Fruit fly (Drosophila melanogaster): ENCODE data around the gene CG5958.

The CG5958 gene

dm6 chr2L:7426326-7427066 is 6.8 kb downstream of the CG5958 start, which contains the start of gene muc (continued):
- TF ChIP-seq HLHmδ (GFP tag; optimal IDR thresholded peaks at IDR 0.05) (no peak), Vsx1 (GFP tag; optimal IDR thresholded peaks at IDR 0.05) (no peak), hbn (GFP tag; IDR thresholded peaks at IDR 0.05; ENCODE audit: partially characterized antibody) (peak; percentile 36; the same call in 1 of the 2 replicates), Taf1 (GFP tag; IDR thresholded peaks at IDR 0.05) (no peak), nmo (GFP tag; optimal IDR thresholded peaks at IDR 0.05) (peak; percentile 65), Hr78 (GFP tag; optimal IDR thresholded peaks at IDR 0.05) (peak in 1 of 2 experiments; percentile 16), CG8924 (tag; optimal IDR thresholded peaks at IDR 0.05) (peak; percentile 41), caup (GFP tag; optimal IDR thresholded peaks at IDR 0.05; ENCODE audit: severe bottlenecking) (no peak), GATAe (GFP tag; conservative IDR thresholded peaks at IDR 0.05) (no peak), CG6654 (GFP tag; optimal IDR thresholded peaks at IDR 0.05) (no peak), Dip3 (GFP tag; optimal IDR thresholded peaks at IDR 0.05) (no peak), CG7839 (tag; optimal IDR thresholded peaks at IDR 0.05) (peak; percentile 53), CG33557 (GFP tag; optimal IDR thresholded peaks at IDR 0.05) (no peak), CG4707 (GFP tag; optimal IDR thresholded peaks at IDR 0.05) (no peak), gce (GFP tag; IDR thresholded peaks at IDR 0.05) (no peak), emc (GFP tag; optimal IDR thresholded peaks at IDR 0.05) (no peak), hb (GFP tag; IDR thresholded peaks at IDR 0.05; ENCODE audit: partially characterized antibody) (peak; percentile 22; the same call in 1 of the 3 replicates), CG8478 (optimal IDR thresholded peaks at IDR 0.05) (no peak), CG4820 (GFP tag; optimal IDR thresholded peaks at IDR 0.05) (peak; percentile 20), dan (GFP tag; IDR thresholded peaks at IDR 0.05) (no peak), CG8944 (GFP tag; optimal IDR thresholded peaks at IDR 0.05) (peak; percentile 19), kni (GFP tag; optimal IDR thresholded peaks at IDR 0.05) (no peak), CG14050 (GFP tag; IDR thresholded peaks at IDR 0.05) (no peak), knrl (GFP tag; IDR thresholded peaks at IDR 0.05; ENCODE audit: partially characterized antibody) (peak; percentile 71), CG17568 (GFP tag; optimal IDR thresholded peaks at IDR 0.05) (no peak), dpn (GFP tag; optimal IDR thresholded peaks at IDR 0.05) (peak; percentile 28 to 44), CG2889 (GFP tag; IDR thresholded peaks at IDR 0.05) (no peak), CG10321 (GFP tag; IDR thresholded peaks at IDR 0.05) (no peak), fd96Cb (tag; optimal IDR thresholded peaks at IDR 0.05) (peak; percentile 4), CG7556 (GFP tag; optimal IDR thresholded peaks at IDR 0.05) (no peak), Hr51 (GFP tag; optimal IDR thresholded peaks at IDR 0.05) (peak in 1 of 2 experiments; percentile 38), CG1832 (GFP tag; optimal IDR thresholded peaks at IDR 0.05) (no peak), CG15696 (tag; optimal IDR thresholded peaks at IDR 0.05) (peak; percentile 26), CG7357 (GFP tag; IDR thresholded peaks at IDR 0.05) (peak; percentile 95), CG1529 (GFP tag; optimal IDR thresholded peaks at IDR 0.05) (no peak), CG6791 (GFP tag; IDR thresholded peaks at IDR 0.05; ENCODE audit: partially characterized antibody) (peak; percentile 74), CG7786 (GFP tag; optimal IDR thresholded peaks at IDR 0.05) (no peak), lmd (GFP tag; IDR thresholded peaks at IDR 0.05) (peak; percentile 40), grn (GFP tag; optimal IDR thresholded peaks at IDR 0.05) (no peak), CG8290 (GFP tag; optimal IDR thresholded peaks at IDR 0.05) (no peak), CG8290 (tag; optimal IDR thresholded peaks at IDR 0.05) (peak in 1 of 2 experiments; percentile 73), CG4404 (GFP tag; IDR thresholded peaks at IDR 0.05) (no peak), B-H1 (GFP tag; IDR thresholded peaks at IDR 0.05) (no peak), CG2202 (tag; optimal IDR thresholded peaks at IDR 0.05) (no peak), eve (GFP tag; optimal IDR thresholded peaks at IDR 0.05) (peak in 1 of 2 experiments; percentile 39), dysf (GFP tag; IDR thresholded peaks at IDR 0.05) (peak; percentile 43; the same call in 2 of the 3 replicates), Nf-YC (tag; optimal IDR thresholded peaks at IDR 0.05) (no peak), HLH54F (GFP tag; optimal IDR thresholded peaks at IDR 0.05) (peak; percentile 19), CG15011 (GFP tag; optimal IDR thresholded peaks at IDR 0.05) (no peak)
